Fruit fly (Drosophila melanogaster) whole organism, embryonic: ENCODE measurements around the gene Usp10.

ENCODE experiments used
- Blimp-1 ChIP-seq: fragments of 200-800 bp; sonication (Bioruptor generic); optimal IDR thresholded peaks from 3 replicates; lab custom pipeline; 2018; ENCODE audit warnings: missing biosample characterization, missing genetic modification characterization, mild to moderate bottlenecking, moderate library complexity, missing genetic modification reagents
- CG13123 ChIP-seq: fragments of 200-800 bp; sonication (Bioruptor generic); optimal IDR thresholded peaks from 2 replicates; lab custom pipeline; 2016; ENCODE audit warnings: missing biosample characterization, missing genetic modification characterization
- CG14050 ChIP-seq: fragments of 200-800 bp; sonication (Bioruptor generic); IDR thresholded peaks from 3 replicates; pipeline ENCODE4 v1.3.6; 2022; ENCODE audit warnings: missing biosample characterization, missing genetic modification characterization
- CG14667 ChIP-seq: fragments of 200-800 bp; sonication (Bioruptor generic); IDR thresholded peaks from 2 replicates; pipeline ENCODE4 v1.3.6; 2022; ENCODE audit warnings: missing biosample characterization, missing genetic modification characterization
- CG14860 ChIP-seq: fragments of 200-800 bp; sonication (Bioruptor generic); IDR thresholded peaks from 3 replicates; pipeline ENCODE4 v1.3.6; 2022; ENCODE audit warnings: missing biosample characterization, missing genetic modification characterization; ENCODE audit not compliant: partially characterized antibody
- CG17328 ChIP-seq: fragments of 200-800 bp; sonication (Bioruptor generic); IDR thresholded peaks from 2 replicates; pipeline ENCODE4 v1.3.6; 2022; ENCODE audit warnings: missing biosample characterization, missing genetic modification characterization
- CG17612 ChIP-seq: fragments of 200-800 bp; sonication (Bioruptor generic); IDR thresholded peaks from 2 replicates; pipeline ENCODE4 v1.3.6; 2022; ENCODE audit warnings: missing biosample characterization, missing genetic modification characterization
- CG31365 ChIP-seq: fragments of 200-800 bp; sonication (Bioruptor generic); optimal IDR thresholded peaks from 2 replicates; lab custom pipeline; 2018; ENCODE audit warnings: missing biosample characterization, mild to moderate bottlenecking, missing genetic modification characterization
- CG3281 ChIP-seq: fragments of 200-800 bp; sonication (Bioruptor generic); optimal IDR thresholded peaks from 3 replicates; lab custom pipeline; 2017; ENCODE audit warnings: missing biosample characterization, mild to moderate bottlenecking, missing genetic modification characterization
- CG3995 ChIP-seq: fragments of 200-800 bp; sonication (Bioruptor generic); optimal IDR thresholded peaks from 3 replicates; lab custom pipeline; 2016; ENCODE audit warnings: missing biosample characterization, missing genetic modification characterization
- CG42726 ChIP-seq: fragments of 200-800 bp; sonication (Bioruptor generic); IDR thresholded peaks from 2 replicates; pipeline ENCODE4 v1.3.6; 2022; ENCODE audit warnings: missing biosample characterization, missing genetic modification characterization; ENCODE audit not compliant: partially characterized antibody
- CG4617 ChIP-seq: fragments of 200-800 bp; sonication (Bioruptor generic); optimal IDR thresholded peaks from 3 replicates; lab custom pipeline; 2016; ENCODE audit warnings: missing biosample characterization, missing genetic modification characterization, borderline replicate concordance
- CG5180 ChIP-seq: fragments of 200-800 bp; sonication (Bioruptor generic); optimal IDR thresholded peaks from 3 replicates; lab custom pipeline; 2017; ENCODE audit warnings: missing biosample characterization, missing genetic modification characterization, mild to moderate bottlenecking, moderate library complexity, missing genetic modification reagents
- CG6272 ChIP-seq: fragments of 200-800 bp; sonication (Bioruptor generic); IDR thresholded peaks from 2 replicates; pipeline ENCODE4 v1.3.6; 2022; ENCODE audit warnings: missing biosample characterization, missing genetic modification characterization
- CG6654 ChIP-seq: fragments of 200-800 bp; sonication (Bioruptor generic); optimal IDR thresholded peaks from 2 replicates; lab custom pipeline; 2017; ENCODE audit warnings: missing biosample characterization, mild to moderate bottlenecking, missing genetic modification characterization
- CG6689 ChIP-seq: fragments of 200-800 bp; sonication (Bioruptor generic); IDR thresholded peaks from 2 replicates; pipeline ENCODE4 v1.3.6; 2022; ENCODE audit warnings: missing biosample characterization, missing genetic modification characterization
- CG6765 ChIP-seq: fragments of 200-800 bp; sonication (Bioruptor generic); optimal IDR thresholded peaks from 3 replicates; lab custom pipeline; 2017; ENCODE audit warnings: missing biosample characterization, mild to moderate bottlenecking, missing genetic modification characterization
- CG7271 ChIP-seq: fragments of 200-800 bp; sonication (Bioruptor generic); optimal IDR thresholded peaks from 2 replicates; lab custom pipeline; 2018; ENCODE audit warnings: missing biosample characterization, mild to moderate bottlenecking, missing genetic modification characterization, moderate library complexity
- CG8765 ChIP-seq: fragments of 200-800 bp; sonication (Bioruptor generic); IDR thresholded peaks from 2 replicates; pipeline ENCODE4 v1.3.6; 2022; ENCODE audit warnings: missing biosample characterization, missing genetic modification characterization
- CHES-1-like ChIP-seq: fragments of 200-800 bp; sonication (Bioruptor generic); optimal IDR thresholded peaks from 2 replicates; lab custom pipeline; 2016; ENCODE audit warnings: missing biosample characterization, missing genetic modification characterization
- Dbx ChIP-seq: fragments of 200-800 bp; sonication (Bioruptor generic); IDR thresholded peaks from 3 replicates; pipeline ENCODE4 v1.3.6; 2022; ENCODE audit warnings: missing biosample characterization, missing genetic modification characterization
- Dip2 ChIP-seq: fragments of 200-800 bp; sonication (Bioruptor generic); IDR thresholded peaks from 2 replicates; pipeline ENCODE4 v1.3.6; 2022; ENCODE audit warnings: missing biosample characterization, missing genetic modification characterization
- Elba2 ChIP-seq: fragments of 200-800 bp; sonication (Bioruptor generic); optimal IDR thresholded peaks from 3 replicates; lab custom pipeline; 2016; ENCODE audit warnings: missing biosample characterization, missing genetic modification characterization
- GATAe ChIP-seq: fragments of 200-800 bp; sonication (Bioruptor generic); conservative IDR thresholded peaks from 2 replicates; pipeline ENCODE4 v1.3.6; 2022; ENCODE audit warnings: missing biosample characterization, missing genetic modification characterization
- Gug ChIP-seq: fragments of 200-800 bp; sonication (Bioruptor generic); IDR thresholded peaks from 4 replicates; pipeline ENCODE4 v1.3.6; 2022; ENCODE audit warnings: missing biosample characterization, missing genetic modification characterization
- Hmr ChIP-seq: fragments of 200-800 bp; sonication (Bioruptor generic); optimal IDR thresholded peaks from 3 replicates; lab custom pipeline; 2017; ENCODE audit warnings: mild to moderate bottlenecking, missing biosample characterization, missing genetic modification reagents, missing genetic modification characterization
- Mad ChIP-seq: fragments of 200-800 bp; sonication (Bioruptor generic); optimal IDR thresholded peaks from 2 replicates; lab custom pipeline; 2016; ENCODE audit warnings: missing biosample characterization, missing genetic modification characterization
- Meics ChIP-seq: fragments of 200-800 bp; sonication (Bioruptor generic); optimal IDR thresholded peaks from 2 replicates; lab custom pipeline; 2017; ENCODE audit warnings: missing biosample characterization, mild to moderate bottlenecking, missing genetic modification characterization
- NC2β ChIP-seq: fragments of 200-800 bp; sonication (Bioruptor generic); optimal IDR thresholded peaks from 2 replicates; lab custom pipeline; 2016; ENCODE audit warnings: missing biosample characterization, missing genetic modification characterization
- Nf-YA ChIP-seq: fragments of 200-800 bp; sonication (Bioruptor generic); IDR thresholded peaks from 2 replicates; pipeline ENCODE4 v1.3.6; 2022; ENCODE audit warnings: missing biosample characterization, missing genetic modification characterization
- Nf-YC ChIP-seq: fragments of 200-800 bp; optimal IDR thresholded peaks from 3 replicates; lab custom pipeline; 2019; ENCODE audit warnings: missing biosample characterization, mild to moderate bottlenecking, missing genetic modification characterization, moderate library complexity
- Optix ChIP-seq: fragments of 200-800 bp; sonication (Bioruptor generic); IDR thresholded peaks from 3 replicates; pipeline ENCODE4 v1.3.6; 2022; ENCODE audit warnings: missing biosample characterization, missing genetic modification characterization
- Poxn ChIP-seq: fragments of 200-800 bp; sonication (Bioruptor generic); IDR thresholded peaks from 2 replicates; pipeline ENCODE4 v1.3.6; 2022; ENCODE audit warnings: missing biosample characterization, missing genetic modification characterization
- Rx ChIP-seq: fragments of 200-800 bp; sonication (Bioruptor generic); IDR thresholded peaks from 2 replicates; pipeline ENCODE4 v1.3.6; 2022; ENCODE audit warnings: missing biosample characterization, missing genetic modification characterization
- Sox102F ChIP-seq: fragments of 200-800 bp; sonication (Bioruptor generic); optimal IDR thresholded peaks from 2 replicates; lab custom pipeline; 2018; ENCODE audit warnings: missing biosample characterization, mild to moderate bottlenecking, missing genetic modification characterization, moderate library complexity
- TFAM ChIP-seq: fragments of 200-800 bp; sonication (Bioruptor generic); optimal IDR thresholded peaks from 2 replicates; lab custom pipeline; 2017; ENCODE audit warnings: missing biosample characterization, missing genetic modification characterization, inconsistent platforms
- Xbp1 ChIP-seq: fragments of 200-800 bp; sonication (Bioruptor generic); optimal IDR thresholded peaks from 3 replicates; lab custom pipeline; 2016; ENCODE audit warnings: missing biosample characterization, mild to moderate bottlenecking, missing genetic modification characterization
- ac ChIP-seq: fragments of 200-800 bp; sonication (Bioruptor generic); optimal IDR thresholded peaks from 3 replicates; lab custom pipeline; 2017; ENCODE audit warnings: missing biosample characterization, mild to moderate bottlenecking, missing genetic modification characterization
- chif ChIP-seq, 2 experiments: fragments of 200-800 bp; sonication (Bioruptor generic); optimal IDR thresholded peaks; 3 replicates each; lab custom pipeline; 2016; ENCODE audit warnings: missing biosample characterization in 2 of 2, missing genetic modification characterization in 2 of 2
- chn ChIP-seq: fragments of 200-800 bp; sonication (Bioruptor generic); optimal IDR thresholded peaks from 2 replicates; lab custom pipeline; 2016; ENCODE audit warnings: missing biosample characterization, missing genetic modification characterization
- crp ChIP-seq, 2 experiments: fragments of 200-800 bp; sonication (Bioruptor generic); optimal IDR thresholded peaks; 2 replicates in 1 of 2; 3 replicates in 1 of 2; lab custom pipeline; 2017; ENCODE audit warnings: missing biosample characterization in 2 of 2, missing genetic modification characterization in 2 of 2, mild to moderate bottlenecking in 1 of 2, moderate library complexity in 1 of 2
- dmrt99B ChIP-seq: fragments of 200-800 bp; sonication (Bioruptor generic); optimal IDR thresholded peaks from 2 replicates; lab custom pipeline; 2018; ENCODE audit warnings: missing biosample characterization, mild to moderate bottlenecking, missing genetic modification characterization, moderate library complexity
- fu2 ChIP-seq: fragments of 200-800 bp; sonication (Bioruptor generic); optimal IDR thresholded peaks from 2 replicates; lab custom pipeline; 2016; ENCODE audit warnings: missing biosample characterization, missing genetic modification characterization
- gem ChIP-seq: fragments of 200-800 bp; sonication (Bioruptor generic); optimal IDR thresholded peaks from 2 replicates; lab custom pipeline; 2019; ENCODE audit warnings: missing biosample characterization, mild to moderate bottlenecking, missing genetic modification characterization, moderate library complexity
- insv ChIP-seq, 2 experiments: fragments of 200-800 bp; sonication (Bioruptor generic); optimal IDR thresholded peaks; 3 replicates each; lab custom pipeline; 2016 to 2018; ENCODE audit warnings: missing biosample characterization in 2 of 2, missing genetic modification characterization in 2 of 2
- jigr1 ChIP-seq: fragments of 200-800 bp; sonication (Bioruptor generic); IDR thresholded peaks from 3 replicates; pipeline ENCODE4 v1.3.6; 2022; ENCODE audit warnings: missing biosample characterization, missing genetic modification characterization
- knrl ChIP-seq: fragments of 200-800 bp; sonication (Bioruptor generic); IDR thresholded peaks from 3 replicates; pipeline ENCODE4 v1.3.6; 2022; ENCODE audit warnings: missing biosample characterization, missing genetic modification characterization; ENCODE audit not compliant: partially characterized antibody
- pum ChIP-seq: fragments of 200-800 bp; sonication (Bioruptor generic); optimal IDR thresholded peaks from 2 replicates; lab custom pipeline; 2016; ENCODE audit warnings: missing biosample characterization, missing genetic modification characterization
- rib ChIP-seq: fragments of 200-800 bp; sonication (Bioruptor generic); IDR thresholded peaks from 2 replicates; pipeline ENCODE4 v1.3.6; 2022; ENCODE audit warnings: missing biosample characterization, missing genetic modification characterization
- tgo ChIP-seq: fragments of 200-800 bp; sonication (Bioruptor generic); IDR thresholded peaks from 3 replicates; pipeline ENCODE4 v1.3.6; 2022; ENCODE audit warnings: missing biosample characterization, missing genetic modification characterization
- tin ChIP-seq: fragments of 200-800 bp; sonication (Bioruptor generic); optimal IDR thresholded peaks from 3 replicates; lab custom pipeline; 2016; ENCODE audit warnings: missing biosample characterization, missing genetic modification characterization
- unpg ChIP-seq: fragments of 200-800 bp; sonication (Bioruptor generic); optimal IDR thresholded peaks from 3 replicates; lab custom pipeline; 2018; ENCODE audit warnings: missing biosample characterization, mild to moderate bottlenecking, missing genetic modification characterization, moderate library complexity

The Usp10 gene

dm6 chr3L:917225-917624 is 45.5 kb downstream of the Usp10 start (continued):
- TF ChIP-seq CG6765 (GFP tag; lab: Kevin White, UChicago), result no peak
- TF ChIP-seq Nf-YC (tag; lab: Kevin White, UChicago), result peak; percentile 5
- TF ChIP-seq CG42726 (GFP tag; lab: Robert Waterston, UW), result no peak
- TF ChIP-seq CG6272 (GFP tag; lab: Robert Waterston, UW), result no peak
- no peak for TF ChIP-seq TFAM (GFP tag; lab: Kevin White, UChicago)
- TF ChIP-seq insv (GFP tag; optimal IDR thresholded peaks at IDR 0.05; lab: Kevin White, UChicago), result no peak
- no peak for TF ChIP-seq CG14860
- no peak for TF ChIP-seq CG6654
- peak; percentile 2 for TF ChIP-seq CG3281 (GFP tag; lab: Kevin White, UChicago)
- peak; percentile 70 for TF ChIP-seq dmrt99B (tag; lab: Kevin White, UChicago)
- no peak for TF ChIP-seq CG17612
- peak; percentile 54; the same call in 2 of the 3 replicates for TF ChIP-seq tgo (GFP tag; lab: Robert Waterston, UW)
- no peak for TF ChIP-seq fu2 (GFP tag; lab: Kevin White, UChicago)
- TF ChIP-seq Sox102F (GFP tag; lab: Kevin White, UChicago), result peak; percentile 45
- TF ChIP-seq Gug (GFP tag; lab: Robert Waterston, UW), result no peak
- no peak for TF ChIP-seq NC2β (GFP tag; lab: Kevin White, UChicago)
- TF ChIP-seq Xbp1 (GFP tag; lab: Kevin White, UChicago), result no peak
- no peak for TF ChIP-seq CG4617 (GFP tag; lab: Kevin White, UChicago)
- no peak for TF ChIP-seq CG7271 (tag; lab: Kevin White, UChicago)
- peak; percentile 34 for TF ChIP-seq tin (GFP tag; lab: Kevin White, UChicago)
- TF ChIP-seq Poxn, result no peak
- peak; percentile 46 for TF ChIP-seq Meics (GFP tag; lab: Kevin White, UChicago)
- TF ChIP-seq crp (GFP tag; optimal IDR thresholded peaks at IDR 0.05; lab: Kevin White, UChicago), result no peak
- TF ChIP-seq chn (GFP tag; lab: Kevin White, UChicago), result no peak
- TF ChIP-seq CG14667 (GFP tag; lab: Robert Waterston, UW), result 0 out of 2 replicates have a peak, but pooled peaks have one; percentile 41
- TF ChIP-seq CG3995 (GFP tag; lab: Kevin White, UChicago), result no peak
- TF ChIP-seq unpg (GFP tag; lab: Kevin White, UChicago), result no peak
- no peak for TF ChIP-seq Optix (GFP tag; lab: Robert Waterston, UW)
- no peak for TF ChIP-seq Rx
- TF ChIP-seq Hmr (GFP tag; lab: Kevin White, UChicago), result peak; percentile 58
- no peak for TF ChIP-seq Dbx (GFP tag; lab: Robert Waterston, UW)
- no peak for TF ChIP-seq pum (GFP tag; lab: Kevin White, UChicago)
- no peak for TF ChIP-seq jigr1 (GFP tag; lab: Robert Waterston, UW)
- peak; percentile 46 for TF ChIP-seq gem (tag; lab: Kevin White, UChicago)
- peak; percentile 49 for TF ChIP-seq Blimp-1
- peak; percentile 58; the same call in 1 of the 2 replicates for TF ChIP-seq CG6689
- no peak for TF ChIP-seq CG17328 (GFP tag; lab: Robert Waterston, UW)
- no peak for TF ChIP-seq GATAe (GFP tag; lab: Robert Waterston, UW)
- TF ChIP-seq CG14050 (GFP tag; lab: Robert Waterston, UW), result no peak
- no peak for TF ChIP-seq CG13123 (GFP tag; lab: Kevin White, UChicago)
- TF ChIP-seq knrl, result no peak
- no peak for TF ChIP-seq CHES-1-like (GFP tag; lab: Kevin White, UChicago)
- no peak for TF ChIP-seq Nf-YA (GFP tag; lab: Robert Waterston, UW)
- no peak for TF ChIP-seq CG5180 (GFP tag; lab: Kevin White, UChicago)
- TF ChIP-seq CG8765 (GFP tag; lab: Robert Waterston, UW), result no peak
- TF ChIP-seq Dip2 (GFP tag; lab: Robert Waterston, UW), result no peak
- TF ChIP-seq Elba2 (GFP tag; lab: Kevin White, UChicago), result no peak
- TF ChIP-seq rib (GFP tag; lab: Robert Waterston, UW), result no peak
- no peak for TF ChIP-seq chif (GFP tag; optimal IDR thresholded peaks at IDR 0.05; lab: Kevin White, UChicago)
- TF ChIP-seq Mad (GFP tag; lab: Kevin White, UChicago), result no peak
- no peak for TF ChIP-seq ac (GFP tag; lab: Kevin White, UChicago)
- no peak for TF ChIP-seq CG31365
